Fruit fly (Drosophila melanogaster) whole organism, embryonic: ENCODE results near the gene CG9586.

Experiments used
- Abd-B ChIP-seq: fragments of 200-800 bp; sonication (Bioruptor generic); optimal IDR thresholded peaks from 2 replicates; lab custom pipeline; 2018; ENCODE audit warnings: missing biosample characterization, mild to moderate bottlenecking, missing genetic modification characterization, moderate library complexity
- Antp ChIP-seq: fragments of 200-800 bp; sonication (Bioruptor generic); optimal IDR thresholded peaks from 3 replicates; lab custom pipeline; 2016; ENCODE audit warnings: missing biosample characterization, missing genetic modification characterization
- B-H2 ChIP-seq: fragments of 200-800 bp; sonication (Bioruptor generic); optimal IDR thresholded peaks from 2 replicates; lab custom pipeline; 2018; ENCODE audit warnings: missing biosample characterization, mild to moderate bottlenecking, missing genetic modification characterization
- CG10321 ChIP-seq: fragments of 200-800 bp; sonication (Bioruptor generic); IDR thresholded peaks from 2 replicates; pipeline ENCODE4 v1.3.6; 2022; ENCODE audit warnings: missing biosample characterization, missing genetic modification characterization
- CG11695 ChIP-seq: fragments of 200-800 bp; sonication (Bioruptor generic); IDR thresholded peaks from 3 replicates; pipeline ENCODE4 v1.3.6; 2022; ENCODE audit warnings: missing biosample characterization, missing genetic modification characterization
- CG12299 ChIP-seq: fragments of 200-800 bp; sonication (Bioruptor generic); optimal IDR thresholded peaks from 2 replicates; lab custom pipeline; 2018; ENCODE audit warnings: missing biosample characterization, mild to moderate bottlenecking, missing genetic modification characterization
- CG1233 ChIP-seq: fragments of 200-800 bp; sonication (Bioruptor generic); optimal IDR thresholded peaks from 4 replicates; lab custom pipeline; 2018; ENCODE audit warnings: missing biosample characterization, mild to moderate bottlenecking, missing genetic modification characterization
- CG15269 ChIP-seq: fragments of 200-800 bp; sonication (Bioruptor generic); optimal IDR thresholded peaks from 2 replicates; lab custom pipeline; 2018; ENCODE audit warnings: missing biosample characterization, mild to moderate bottlenecking, missing genetic modification characterization, moderate library complexity
- CG1529 ChIP-seq: fragments of 200-800 bp; sonication (Bioruptor generic); optimal IDR thresholded peaks from 3 replicates; lab custom pipeline; 2018; ENCODE audit warnings: missing biosample characterization, missing genetic modification characterization
- CG17359 ChIP-seq: fragments of 200-800 bp; sonication (Bioruptor generic); optimal IDR thresholded peaks from 3 replicates; lab custom pipeline; 2018; ENCODE audit warnings: missing biosample characterization, mild to moderate bottlenecking, missing genetic modification characterization, moderate library complexity
- CG18764 ChIP-seq: fragments of 200-800 bp; sonication (Bioruptor generic); optimal IDR thresholded peaks from 3 replicates; lab custom pipeline; 2016; ENCODE audit warnings: missing biosample characterization, missing genetic modification characterization
- CG2129 ChIP-seq: fragments of 200-800 bp; sonication (Bioruptor generic); IDR thresholded peaks from 2 replicates; pipeline ENCODE4 v1.3.6; 2022; ENCODE audit warnings: missing biosample characterization, missing genetic modification characterization; ENCODE audit not compliant: partially characterized antibody
- CG2875 ChIP-seq: fragments of 200-800 bp; sonication (Bioruptor generic); optimal IDR thresholded peaks from 2 replicates; lab custom pipeline; 2017; ENCODE audit warnings: missing biosample characterization, mild to moderate bottlenecking, missing genetic modification characterization, missing genetic modification reagents
- CG32767 ChIP-seq: fragments of 200-800 bp; sonication (Bioruptor generic); IDR thresholded peaks from 2 replicates; pipeline ENCODE4 v1.3.6; 2022; ENCODE audit warnings: missing biosample characterization, missing genetic modification characterization
- CG34376 ChIP-seq: fragments of 200-800 bp; sonication (Bioruptor generic); optimal IDR thresholded peaks from 2 replicates; lab custom pipeline; 2018; ENCODE audit warnings: missing biosample characterization, mild to moderate bottlenecking, missing genetic modification characterization
- CG34422 ChIP-seq: fragments of 200-800 bp; sonication (Bioruptor generic); IDR thresholded peaks from 3 replicates; pipeline ENCODE4 v1.3.6; 2022; ENCODE audit warnings: missing biosample characterization, missing genetic modification characterization
- CG3726 ChIP-seq: fragments of 200-800 bp; sonication (Bioruptor generic); IDR thresholded peaks from 3 replicates; pipeline ENCODE4, ENCODE4 v1.3.6; 2022; ENCODE audit warnings: missing biosample characterization, missing genetic modification characterization
- CG4360 ChIP-seq: fragments of 200-800 bp; sonication (Bioruptor generic); IDR thresholded peaks from 2 replicates; pipeline ENCODE4 v1.3.6; 2022; ENCODE audit warnings: missing biosample characterization, missing genetic modification characterization
- CG4854 ChIP-seq: fragments of 200-800 bp; sonication (Bioruptor generic); optimal IDR thresholded peaks from 2 replicates; lab custom pipeline; 2016; ENCODE audit warnings: missing biosample characterization, missing genetic modification characterization, inconsistent platforms
- CG7271 ChIP-seq: fragments of 200-800 bp; sonication (Bioruptor generic); optimal IDR thresholded peaks from 2 replicates; lab custom pipeline; 2018; ENCODE audit warnings: missing biosample characterization, mild to moderate bottlenecking, missing genetic modification characterization, moderate library complexity
- Dad ChIP-seq: fragments of 200-800 bp; sonication (Bioruptor generic); optimal IDR thresholded peaks from 3 replicates; lab custom pipeline; 2016; ENCODE audit warnings: missing biosample characterization, missing genetic modification characterization
- Dfd ChIP-seq, 2 experiments: fragments of >200 bp; optimal IDR thresholded peaks; 2 replicates each; lab custom pipeline; 2017; ENCODE audit warnings: missing biosample characterization in 2 of 2, missing genetic modification characterization in 2 of 2
- Dll ChIP-seq: fragments of 200-800 bp; sonication (Bioruptor generic); IDR thresholded peaks from 4 replicates; pipeline ENCODE4 v1.3.6; 2022; ENCODE audit warnings: missing biosample characterization, missing genetic modification characterization; ENCODE audit not compliant: partially characterized antibody
- Fer2 ChIP-seq: fragments of 200-800 bp; sonication (Bioruptor generic); optimal IDR thresholded peaks from 2 replicates; lab custom pipeline; 2018; ENCODE audit warnings: missing biosample characterization, mild to moderate bottlenecking, missing genetic modification characterization, moderate library complexity
- Hr51 ChIP-seq, 2 experiments: fragments of 200-800 bp; sonication (Bioruptor generic); optimal IDR thresholded peaks; 2 replicates in 1 of 2; 3 replicates in 1 of 2; lab custom pipeline; 2016 to 2018; ENCODE audit warnings: missing biosample characterization in 2 of 2, missing genetic modification characterization in 2 of 2, mild to moderate bottlenecking in 1 of 2, moderate library complexity in 1 of 2
- Jarid2 ChIP-seq: fragments of 200-800 bp; sonication (Bioruptor generic); optimal IDR thresholded peaks from 3 replicates; lab custom pipeline; 2017; ENCODE audit warnings: mild to moderate bottlenecking, missing biosample characterization, missing genetic modification reagents, missing genetic modification characterization
- Six4 ChIP-seq: fragments of 200-800 bp; sonication (Bioruptor generic); optimal IDR thresholded peaks from 2 replicates; lab custom pipeline; 2016; ENCODE audit warnings: missing biosample characterization, missing genetic modification characterization
- aop ChIP-seq: fragments of 200-800 bp; sonication (Bioruptor generic); IDR thresholded peaks from 2 replicates; pipeline ENCODE4 v1.3.6; 2022; ENCODE audit warnings: missing biosample characterization, missing genetic modification characterization
- chm ChIP-seq: fragments of 200-800 bp; sonication (Bioruptor generic); IDR thresholded peaks from 2 replicates; pipeline ENCODE4 v1.3.6; 2022; ENCODE audit warnings: missing biosample characterization, missing genetic modification characterization
- da ChIP-seq: fragments of 200-800 bp; sonication (Bioruptor generic); optimal IDR thresholded peaks from 2 replicates; lab custom pipeline; 2016; ENCODE audit warnings: missing biosample characterization, missing genetic modification characterization
- dmrt11E ChIP-seq: fragments of 200-800 bp; sonication (Bioruptor generic); optimal IDR thresholded peaks from 3 replicates; lab custom pipeline; 2018; ENCODE audit warnings: missing biosample characterization, mild to moderate bottlenecking, missing genetic modification characterization, moderate library complexity
- eyg ChIP-seq: fragments of 200-800 bp; sonication (Bioruptor generic); optimal IDR thresholded peaks from 3 replicates; lab custom pipeline; 2016; ENCODE audit warnings: missing biosample characterization, missing genetic modification characterization
- fd64A ChIP-seq: fragments of 200-800 bp; sonication (Bioruptor generic); optimal IDR thresholded peaks from 3 replicates; lab custom pipeline; 2018; ENCODE audit warnings: missing biosample characterization, mild to moderate bottlenecking, missing genetic modification characterization
- gem ChIP-seq: fragments of 200-800 bp; sonication (Bioruptor generic); optimal IDR thresholded peaks from 2 replicates; lab custom pipeline; 2019; ENCODE audit warnings: missing biosample characterization, mild to moderate bottlenecking, missing genetic modification characterization, moderate library complexity
- grau ChIP-seq: fragments of 200-800 bp; optimal IDR thresholded peaks from 3 replicates; lab custom pipeline; 2019; ENCODE audit warnings: missing biosample characterization, mild to moderate bottlenecking, missing genetic modification characterization, moderate library complexity
- jumu ChIP-seq: fragments of 200-800 bp; sonication (Bioruptor generic); optimal IDR thresholded peaks from 3 replicates; lab custom pipeline; 2016; ENCODE audit warnings: missing biosample characterization, missing genetic modification characterization
- kay ChIP-seq: fragments of 200-800 bp; sonication (Bioruptor generic); optimal IDR thresholded peaks from 2 replicates; lab custom pipeline; 2016; ENCODE audit warnings: missing biosample characterization, missing genetic modification characterization
- lilli ChIP-seq: fragments of 200-800 bp; sonication (Bioruptor generic); optimal IDR thresholded peaks from 3 replicates; lab custom pipeline; 2016; ENCODE audit warnings: missing biosample characterization, missing genetic modification characterization
- lmd ChIP-seq: fragments of 200-800 bp; sonication (Bioruptor generic); IDR thresholded peaks from 2 replicates; pipeline ENCODE4 v1.3.6; 2022; ENCODE audit warnings: missing biosample characterization, missing genetic modification characterization
- nerfin-1 ChIP-seq: fragments of 200-800 bp; sonication (Bioruptor generic); optimal IDR thresholded peaks from 3 replicates; lab custom pipeline; 2019; ENCODE audit warnings: missing biosample characterization, mild to moderate bottlenecking, missing genetic modification characterization, moderate library complexity
- peb ChIP-seq: fragments of 200-800 bp; sonication (Bioruptor generic); IDR thresholded peaks from 2 replicates; pipeline ENCODE4 v1.3.6; 2022; ENCODE audit warnings: missing biosample characterization, missing genetic modification characterization
- rib ChIP-seq: fragments of 200-800 bp; sonication (Bioruptor generic); IDR thresholded peaks from 2 replicates; pipeline ENCODE4 v1.3.6; 2022; ENCODE audit warnings: missing biosample characterization, missing genetic modification characterization
- ro ChIP-seq: fragments of 200-800 bp; sonication (Bioruptor generic); IDR thresholded peaks from 2 replicates; pipeline ENCODE4 v1.3.6; 2022; ENCODE audit warnings: missing biosample characterization, missing genetic modification characterization
- row ChIP-seq: fragments of 200-800 bp; sonication (Bioruptor generic); IDR thresholded peaks from 3 replicates; pipeline ENCODE4 v1.3.6; 2022; ENCODE audit warnings: missing biosample characterization, missing genetic modification characterization
- sob ChIP-seq: fragments of 200-800 bp; sonication (Bioruptor generic); IDR thresholded peaks from 2 replicates; pipeline ENCODE4 v1.3.6; 2022; ENCODE audit warnings: missing biosample characterization, missing genetic modification characterization
- sqz ChIP-seq: fragments of 200-800 bp; sonication (Bioruptor generic); optimal IDR thresholded peaks from 3 replicates; lab custom pipeline; 2018; ENCODE audit warnings: missing biosample characterization, mild to moderate bottlenecking, missing genetic modification characterization
- sug ChIP-seq: fragments of 200-800 bp; optimal IDR thresholded peaks from 2 replicates; lab custom pipeline; 2019; ENCODE audit warnings: missing biosample characterization, mild to moderate bottlenecking, missing genetic modification characterization, moderate library complexity
- toy ChIP-seq: fragments of 200-800 bp; sonication (Bioruptor generic); IDR thresholded peaks from 2 replicates; pipeline ENCODE4 v1.3.6; 2022; ENCODE audit warnings: missing biosample characterization, missing genetic modification characterization
- tup ChIP-seq: fragments of 200-800 bp; sonication (Bioruptor generic); optimal IDR thresholded peaks from 2 replicates; lab custom pipeline; 2016; ENCODE audit warnings: missing biosample characterization, mild to moderate bottlenecking, missing genetic modification characterization, moderate library complexity
- zen2 ChIP-seq: fragments of 200-800 bp; sonication (Bioruptor generic); IDR thresholded peaks from 3 replicates; pipeline ENCODE4 v1.3.6; 2022; ENCODE audit warnings: missing biosample characterization, missing genetic modification characterization; ENCODE audit not compliant: partially characterized antibody

Gene CG9586

dm6 chr2L:9166399-9166980 is at the start of gene CG9586, which contains the start of gene tai (continued):
- TF ChIP-seq CG1233 (GFP tag; lab: Kevin White, UChicago) (peak; percentile 70), grau (peak; percentile 84), dmrt11E (tag; lab: Kevin White, UChicago) (peak; percentile 88), sob (GFP tag; lab: Robert Waterston, UW) (peak; percentile 89), CG34376 (GFP tag; lab: Kevin White, UChicago) (peak; percentile 38), CG1529 (GFP tag; lab: Kevin White, UChicago) (peak; percentile 63), lilli (GFP tag; lab: Kevin White, UChicago) (peak; percentile 86), Dll (GFP tag; lab: Robert Waterston, UW) (peak; percentile 54; the same call in 2 of the 4 replicates), row (GFP tag; lab: Robert Waterston, UW) (peak; percentile 80), nerfin-1 (tag; lab: Kevin White, UChicago) (peak; percentile 75), Dfd (GFP tag; optimal IDR thresholded peaks at IDR 0.05; lab: Kevin White, UChicago) (no peak), lmd (GFP tag; lab: Robert Waterston, UW) (peak; percentile 68), Hr51 (GFP tag; optimal IDR thresholded peaks at IDR 0.05; lab: Kevin White, UChicago) (peak; percentile 68 to 84), aop (GFP tag; lab: Robert Waterston, UW) (no peak), CG34422 (GFP tag; lab: Robert Waterston, UW) (peak; percentile 88), CG7271 (tag; lab: Kevin White, UChicago) (peak; percentile 89), eyg (GFP tag; lab: Kevin White, UChicago) (no peak), gem (tag; lab: Kevin White, UChicago) (peak; percentile 93), sug (peak; percentile 78), Six4 (GFP tag; lab: Kevin White, UChicago) (peak; percentile 83), CG11695 (GFP tag; lab: Robert Waterston, UW) (peak; percentile 80), CG15269 (peak; percentile 83), B-H2 (GFP tag; lab: Kevin White, UChicago) (peak; percentile 85), kay (GFP tag; lab: Kevin White, UChicago) (no peak), jumu (GFP tag; lab: Kevin White, UChicago) (no peak), Dad (GFP tag; lab: Kevin White, UChicago) (peak; percentile 6), Fer2 (tag; lab: Kevin White, UChicago) (peak; percentile 59), rib (GFP tag; lab: Robert Waterston, UW) (no peak), CG4854 (GFP tag; lab: Kevin White, UChicago) (peak; percentile 12), CG12299 (tag; lab: Kevin White, UChicago) (peak; percentile 63), CG2875 (GFP tag; lab: Kevin White, UChicago) (peak; percentile 44), tup (GFP tag; lab: Kevin White, UChicago) (peak; percentile 79), fd64A (GFP tag; lab: Kevin White, UChicago) (no peak), Abd-B (GFP tag; lab: Kevin White, UChicago) (peak; percentile 69), CG2129 (GFP tag; lab: Robert Waterston, UW) (no peak), CG4360 (GFP tag; lab: Robert Waterston, UW) (peak; percentile 62; the same call in 1 of the 2 replicates), sqz (GFP tag; lab: Kevin White, UChicago) (peak; percentile 92), CG17359 (tag; lab: Kevin White, UChicago) (peak; percentile 83), CG10321 (GFP tag; lab: Robert Waterston, UW) (peak; percentile 31; the same call in 1 of the 2 replicates), Jarid2 (peak; percentile 50), peb (GFP tag; lab: Robert Waterston, UW) (peak; percentile 66), CG18764 (GFP tag; lab: Kevin White, UChicago) (peak; percentile 73), toy (GFP tag; lab: Robert Waterston, UW) (no peak), zen2 (GFP tag; lab: Robert Waterston, UW) (peak; percentile 67; the same call in 2 of the 3 replicates), CG3726 (GFP tag; lab: Robert Waterston, UW) (no peak), Antp (GFP tag; lab: Kevin White, UChicago) (peak; percentile 49), chm (peak; percentile 27; the same call in 1 of the 2 replicates), da (GFP tag; lab: Kevin White, UChicago) (peak; percentile 34), ro (GFP tag; lab: Robert Waterston, UW) (0 out of 2 replicates have a peak, but pooled peaks have one; percentile 36), CG32767 (peak; percentile 85)
